Worm (Caenorhabditis elegans) whole organism, late embryonic: ENCODE measurements around the gene F21D5.7.

Source experiments
- C08G9.2 ChIP-seq: sonication (generic microtip); optimal IDR thresholded peaks from 2 replicates; lab custom pipeline; 2016; ENCODE audit warnings: mild to moderate bottlenecking, missing genetic modification characterization, moderate library complexity, missing compliant biosample characterization
- C38D4.7 ChIP-seq: fragments of 200-800 bp; sonication (Bioruptor generic); optimal IDR thresholded peaks from 2 replicates; lab custom pipeline; 2018; ENCODE audit warnings: mild to moderate bottlenecking, missing genetic modification characterization, moderate library complexity, missing compliant biosample characterization
- F13H6.1 ChIP-seq: sonication (generic microtip); optimal IDR thresholded peaks from 2 replicates; lab custom pipeline; 2016; ENCODE audit warnings: missing genetic modification characterization, missing compliant biosample characterization
- K02D7.2 ChIP-seq: sonication (generic microtip); optimal IDR thresholded peaks from 2 replicates; lab custom pipeline; 2017; ENCODE audit warnings: mild to moderate bottlenecking, missing genetic modification characterization, missing compliant biosample characterization
- K09A11.1 ChIP-seq: sonication (generic microtip); optimal IDR thresholded peaks from 2 replicates; lab custom pipeline; 2017; ENCODE audit warnings: antibody characterized with exemption, mild to moderate bottlenecking, missing genetic modification characterization, missing compliant biosample characterization; ENCODE audit not compliant: insufficient read depth
- Y22D7AL.16 ChIP-seq: sonication (generic microtip); optimal IDR thresholded peaks from 2 replicates; lab custom pipeline; 2016; ENCODE audit warnings: missing genetic modification characterization, missing compliant biosample characterization
- ama-1 ChIP-seq: fragments of 150-350 bp; optimal IDR thresholded peaks from 2 replicates; lab custom pipeline; 2014
- ceh-18 ChIP-seq: sonication (generic microtip); optimal IDR thresholded peaks from 2 replicates; lab custom pipeline; 2016; ENCODE audit warnings: missing genetic modification characterization, missing compliant biosample characterization
- ceh-24 ChIP-seq: sonication (generic microtip); optimal IDR thresholded peaks from 2 replicates; lab custom pipeline; 2016; ENCODE audit warnings: mild to moderate bottlenecking, missing genetic modification characterization, missing compliant biosample characterization
- ceh-30 ChIP-seq: fragments of 150-350 bp; optimal IDR thresholded peaks from 2 replicates; lab custom pipeline; 2014; ENCODE audit warnings: missing biosample characterization, missing genetic modification characterization
- ceh-34 ChIP-seq: sonication (generic microtip); optimal IDR thresholded peaks from 2 replicates; lab custom pipeline; 2016; ENCODE audit warnings: mild to moderate bottlenecking, missing genetic modification characterization, missing compliant biosample characterization
- ceh-9 ChIP-seq: sonication (generic microtip); optimal IDR thresholded peaks from 2 replicates; lab custom pipeline; 2016; ENCODE audit warnings: mild to moderate bottlenecking, missing genetic modification characterization, inconsistent platforms, missing compliant biosample characterization
- che-1 ChIP-seq: sonication (generic microtip); optimal IDR thresholded peaks from 2 replicates; lab custom pipeline; 2016; ENCODE audit warnings: mild to moderate bottlenecking, missing genetic modification characterization, missing compliant biosample characterization
- dmd-4 ChIP-seq: sonication (generic microtip); optimal IDR thresholded peaks from 2 replicates; lab custom pipeline; 2016; ENCODE audit warnings: borderline replicate concordance, missing genetic modification characterization, missing compliant biosample characterization
- dve-1 ChIP-seq: sonication (generic microtip); optimal IDR thresholded peaks from 2 replicates; lab custom pipeline; 2017; ENCODE audit warnings: antibody characterized with exemption, mild to moderate bottlenecking, missing genetic modification characterization, missing compliant biosample characterization
- elt-2 ChIP-seq: sonication (generic microtip); optimal IDR thresholded peaks from 2 replicates; lab custom pipeline; 2016; ENCODE audit warnings: missing genetic modification reagents, missing genetic modification characterization, missing compliant biosample characterization
- ets-4 ChIP-seq: sonication (generic microtip); optimal IDR thresholded peaks from 2 replicates; lab custom pipeline; 2016; ENCODE audit warnings: missing genetic modification characterization, missing compliant biosample characterization
- eyg-1 ChIP-seq: sonication (generic microtip); optimal IDR thresholded peaks from 2 replicates; lab custom pipeline; 2016; ENCODE audit warnings: missing genotype, missing genetic modification characterization, missing compliant biosample characterization
- hlh-15 ChIP-seq: sonication (generic microtip); optimal IDR thresholded peaks from 2 replicates; lab custom pipeline; 2016; ENCODE audit warnings: missing genetic modification characterization, missing compliant biosample characterization
- lim-6 ChIP-seq: sonication (generic microtip); optimal IDR thresholded peaks from 2 replicates; lab custom pipeline; 2016; ENCODE audit warnings: missing genetic modification characterization, missing compliant biosample characterization
- lin-11 ChIP-seq: fragments of 200-800 bp; sonication (Bioruptor generic); optimal IDR thresholded peaks from 2 replicates; lab custom pipeline; 2018; ENCODE audit warnings: mild to moderate bottlenecking, missing genetic modification characterization, missing compliant biosample characterization
- madf-2 ChIP-seq: sonication (generic microtip); optimal IDR thresholded peaks from 2 replicates; lab custom pipeline; 2017; ENCODE audit warnings: missing genetic modification characterization, missing compliant biosample characterization
- mec-3 ChIP-seq: sonication (generic microtip); optimal IDR thresholded peaks from 2 replicates; lab custom pipeline; 2016; ENCODE audit warnings: borderline replicate concordance, missing genetic modification characterization, missing compliant biosample characterization
- nhr-11 ChIP-seq: fragments of 150-350 bp; optimal IDR thresholded peaks from 2 replicates; lab custom pipeline; 2014; ENCODE audit warnings: missing biosample characterization, missing genetic modification characterization
- npax-4 ChIP-seq: sonication (generic microtip); optimal IDR thresholded peaks from 2 replicates; lab custom pipeline; 2016; ENCODE audit warnings: missing genetic modification characterization, missing compliant biosample characterization
- odd-2 ChIP-seq: sonication (generic microtip); optimal IDR thresholded peaks from 2 replicates; lab custom pipeline; 2017; ENCODE audit warnings: antibody characterized with exemption, mild to moderate bottlenecking, missing genetic modification characterization, missing compliant biosample characterization
- pat-9 ChIP-seq: fragments of 200-800 bp; sonication (Bioruptor generic); optimal IDR thresholded peaks from 2 replicates; lab custom pipeline; 2018; ENCODE audit warnings: mild to moderate bottlenecking, missing genetic modification characterization, moderate library complexity, missing compliant biosample characterization
- pax-1 ChIP-seq: fragments of 150-350 bp; optimal IDR thresholded peaks from 2 replicates; lab custom pipeline; 2014; ENCODE audit warnings: missing biosample characterization, missing genetic modification characterization
- pha-4 ChIP-seq: fragments of 150-350 bp; optimal IDR thresholded peaks from 2 replicates; lab custom pipeline; 2018; ENCODE audit warnings: missing biosample characterization, missing genetic modification reagents, missing genetic modification characterization
- pqm-1 ChIP-seq: sonication (generic microtip); optimal IDR thresholded peaks from 2 replicates; lab custom pipeline; 2016; ENCODE audit warnings: missing genetic modification characterization, missing compliant biosample characterization
- ref-2 ChIP-seq: sonication (generic microtip); optimal IDR thresholded peaks from 2 replicates; lab custom pipeline; 2016; ENCODE audit warnings: missing genetic modification characterization, missing compliant biosample characterization
- sdc-2 ChIP-seq: sonication (generic microtip); optimal IDR thresholded peaks from 2 replicates; lab custom pipeline; 2016; ENCODE audit warnings: missing genotype, missing genetic modification characterization, missing compliant biosample characterization
- sox-2 ChIP-seq: fragments of 200-800 bp; sonication (Bioruptor generic); IDR thresholded peaks from 2 replicates; pipeline ENCODE4 v1.3.6; 2022; ENCODE audit warnings: missing genetic modification reagents, missing genetic modification characterization, missing compliant biosample characterization
- tbx-2 ChIP-seq: sonication (generic microtip); optimal IDR thresholded peaks from 2 replicates; lab custom pipeline; 2016; ENCODE audit warnings: missing genetic modification characterization, missing compliant biosample characterization
- tbx-7 ChIP-seq: sonication (generic microtip); optimal IDR thresholded peaks from 2 replicates; lab custom pipeline; 2016; ENCODE audit warnings: missing genotype, missing genetic modification characterization, missing compliant biosample characterization
- ttx-3 ChIP-seq: sonication (generic microtip); optimal IDR thresholded peaks from 2 replicates; lab custom pipeline; 2016; ENCODE audit warnings: missing genetic modification reagents, missing genetic modification characterization, missing compliant biosample characterization
- unc-42 ChIP-seq: sonication (generic microtip); optimal IDR thresholded peaks from 2 replicates; lab custom pipeline; 2016; ENCODE audit warnings: missing genotype, missing genetic modification characterization, missing compliant biosample characterization
- ztf-16 ChIP-seq: sonication (generic microtip); optimal IDR thresholded peaks from 2 replicates; lab custom pipeline; 2017; ENCODE audit warnings: missing genetic modification characterization, missing compliant biosample characterization

Gene F21D5.7

DNA sequence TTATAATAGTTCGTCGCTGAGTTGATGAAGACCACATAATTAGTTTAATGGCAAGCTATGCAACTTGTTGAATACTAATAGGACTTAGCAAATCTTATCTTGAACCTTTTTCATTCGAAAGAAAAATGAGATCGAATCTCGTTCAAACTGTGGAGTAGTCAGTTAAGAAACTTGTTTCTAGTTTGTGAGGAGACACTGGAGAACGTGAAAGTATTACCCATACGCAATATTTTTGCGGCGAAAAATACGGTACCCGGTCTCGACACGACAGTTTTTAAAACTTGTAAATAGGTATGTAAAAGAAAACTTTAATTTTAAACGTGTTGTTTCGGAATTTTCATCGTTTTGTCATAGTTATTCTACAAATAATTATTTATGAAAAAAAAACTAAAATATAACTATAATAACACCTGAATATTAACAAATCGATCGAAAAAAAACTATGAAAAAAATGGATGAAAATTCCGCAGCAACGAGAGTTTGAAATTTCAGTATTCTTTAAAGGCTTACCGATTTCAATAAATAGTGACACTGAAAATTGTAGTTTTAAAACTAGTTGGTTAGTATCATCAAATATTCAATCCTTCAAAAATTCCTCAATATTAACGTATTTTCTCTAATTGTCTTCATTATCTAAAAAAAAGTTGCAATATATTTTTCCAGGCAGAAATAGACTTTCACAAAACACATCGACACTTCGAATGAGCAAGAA lies 2.2 kb upstream of the F21D5.7 start, which contains the start of the genes F20C5.7 and parg-1:
Gene F20C5.7 (minus strand): TSS at position 101 of the 712 bp plus-strand sequence.
Gene parg-1 (plus strand): TSS at position 662 of the 712 bp plus-strand sequence.
- TF ChIP-seq npax-4 (tag; lab: Kevin White, UChicago) (no peak), madf-2 (tag; lab: Kevin White, UChicago) (no peak), ttx-3 (tag; lab: Kevin White, UChicago) (no peak), hlh-15 (no peak), odd-2 (tag; lab: Kevin White, UChicago) (no peak), ceh-24 (tag; lab: Kevin White, UChicago) (no peak), C08G9.2 (tag; lab: Kevin White, UChicago) (no peak), pqm-1 (tag; lab: Kevin White, UChicago) (no peak), sdc-2 (tag; lab: Kevin White, UChicago) (no peak), Y22D7AL.16 (tag; lab: Kevin White, UChicago) (no peak), mec-3 (tag; lab: Kevin White, UChicago) (no peak)
- TF ChIP-seq, all 69 proteins: peak for 0

ce11 chrIV:8740952-8741438 lies 2.5 kb downstream of the F21D5.7 start, which contains the start of gene F21D5.6:
Gene F21D5.6 (minus strand): TSS chrIV:8741388.
- TF ChIP-seq ceh-34 (no peak), K02D7.2 (no peak), pax-1 (tag; lab: Kevin White, UChicago) (no peak), sdc-2 (tag; lab: Kevin White, UChicago) (no peak), hlh-15 (no peak), pat-9 (no peak), ceh-30 (tag; lab: Kevin White, UChicago) (no peak), ceh-9 (tag; lab: Kevin White, UChicago) (no peak), mec-3 (tag; lab: Kevin White, UChicago) (no peak), ama-1 (lab: Kevin White, UChicago) (no peak), tbx-7 (tag; lab: Kevin White, UChicago) (no peak), che-1 (no peak), ztf-16 (tag; lab: Kevin White, UChicago) (no peak), dve-1 (tag; lab: Kevin White, UChicago) (no peak), ets-4 (tag; lab: Kevin White, UChicago) (no peak), lin-11 (tag; lab: Kevin White, UChicago) (no peak), nhr-11 (tag; lab: Kevin White, UChicago) (no peak), K09A11.1 (tag; lab: Kevin White, UChicago) (no peak), ref-2 (tag; lab: Kevin White, UChicago) (no peak)

ce11 chrIV:8739926-8740325 lies 3.6 kb downstream of the F21D5.7 start, which contains the start of gene mrps-33:
Gene mrps-33 (minus strand): TSS chrIV:8740026.
- no peak for TF ChIP-seq C08G9.2 (tag; lab: Kevin White, UChicago)
- no peak for TF ChIP-seq ceh-9 (tag; lab: Kevin White, UChicago)
- no peak for TF ChIP-seq dmd-4 (tag; lab: Kevin White, UChicago)
- no peak for TF ChIP-seq pha-4
- no peak for TF ChIP-seq lim-6
- TF ChIP-seq tbx-2 (tag; lab: Kevin White, UChicago), result no peak
- TF ChIP-seq ceh-30 (tag; lab: Kevin White, UChicago), result no peak
- TF ChIP-seq madf-2 (tag; lab: Kevin White, UChicago), result no peak
- TF ChIP-seq ama-1 (lab: Kevin White, UChicago), result no peak
- no peak for TF ChIP-seq C38D4.7 (GFP tag; lab: Kevin White, UChicago)
- TF ChIP-seq K09A11.1 (tag; lab: Kevin White, UChicago), result no peak
- no peak for TF ChIP-seq sox-2 (GFP tag; lab: Robert Waterston, UW)
- TF ChIP-seq elt-2 (tag; lab: Kevin White, UChicago), result no peak
- TF ChIP-seq unc-42, result no peak
- no peak for TF ChIP-seq ceh-24 (tag; lab: Kevin White, UChicago)
- TF ChIP-seq ceh-18 (tag; lab: Kevin White, UChicago), result no peak
- TF ChIP-seq npax-4 (tag; lab: Kevin White, UChicago), result no peak
- no peak for TF ChIP-seq ref-2 (tag; lab: Kevin White, UChicago)
- TF ChIP-seq F13H6.1, result no peak
- no peak for TF ChIP-seq eyg-1 (tag; lab: Kevin White, UChicago)
